Fruit fly (Drosophila melanogaster) whole organism, embryonic: ENCODE results near the gene sdk.

Experiments
- Atf-2 ChIP-seq: fragments of 200-800 bp; sonication (Bioruptor generic); optimal IDR thresholded peaks from 2 replicates; lab custom pipeline; 2016; ENCODE audit warnings: missing biosample characterization, missing genetic modification characterization
- Bteb2 ChIP-seq: fragments of 200-800 bp; sonication (Bioruptor generic); optimal IDR thresholded peaks from 2 replicates; lab custom pipeline; 2016; ENCODE audit warnings: missing biosample characterization, missing genetic modification characterization
- CG10274 ChIP-seq: fragments of 200-800 bp; sonication (Bioruptor generic); optimal IDR thresholded peaks from 3 replicates; lab custom pipeline; 2017; ENCODE audit warnings: missing biosample characterization, mild to moderate bottlenecking, missing genetic modification characterization
- CG10654 ChIP-seq: fragments of 200-800 bp; sonication (Bioruptor generic); optimal IDR thresholded peaks from 2 replicates; lab custom pipeline; 2016; ENCODE audit warnings: missing biosample characterization, missing genetic modification characterization
- CG11093 ChIP-seq: fragments of 200-800 bp; sonication (Bioruptor generic); IDR thresholded peaks from 3 replicates; pipeline ENCODE4 v1.3.6; 2022; ENCODE audit warnings: missing biosample characterization, missing genetic modification characterization
- CG11695 ChIP-seq: fragments of 200-800 bp; sonication (Bioruptor generic); IDR thresholded peaks from 3 replicates; pipeline ENCODE4 v1.3.6; 2022; ENCODE audit warnings: missing biosample characterization, missing genetic modification characterization
- CG13287 ChIP-seq: fragments of 200-800 bp; sonication (Bioruptor generic); IDR thresholded peaks from 2 replicates; pipeline ENCODE4 v1.3.6; 2022; ENCODE audit warnings: missing biosample characterization, missing genetic modification characterization; ENCODE audit not compliant: partially characterized antibody
- CG14014 ChIP-seq: fragments of 200-800 bp; sonication (Bioruptor generic); IDR thresholded peaks from 2 replicates; pipeline ENCODE4 v1.3.6; 2022; ENCODE audit warnings: missing biosample characterization, missing genetic modification characterization
- CG16815 ChIP-seq: fragments of 200-800 bp; sonication (Bioruptor generic); optimal IDR thresholded peaks from 3 replicates; lab custom pipeline; 2017; ENCODE audit warnings: missing biosample characterization, mild to moderate bottlenecking, missing genetic modification characterization
- CG17829 ChIP-seq: fragments of 200-800 bp; optimal IDR thresholded peaks from 2 replicates; lab custom pipeline; 2019; ENCODE audit warnings: missing biosample characterization, mild to moderate bottlenecking, missing genetic modification characterization, moderate library complexity
- CG2120 ChIP-seq: fragments of 200-800 bp; sonication (Bioruptor generic); optimal IDR thresholded peaks from 3 replicates; lab custom pipeline; 2016; ENCODE audit warnings: missing biosample characterization, missing genetic modification characterization
- CG31224 ChIP-seq: fragments of 200-800 bp; sonication (Bioruptor generic); IDR thresholded peaks from 2 replicates; pipeline ENCODE4 v1.3.6; 2022; ENCODE audit warnings: missing biosample characterization, missing genetic modification characterization
- CG3281 ChIP-seq: fragments of 200-800 bp; sonication (Bioruptor generic); optimal IDR thresholded peaks from 3 replicates; lab custom pipeline; 2017; ENCODE audit warnings: missing biosample characterization, mild to moderate bottlenecking, missing genetic modification characterization
- CG34224 ChIP-seq: fragments of 200-800 bp; sonication (Bioruptor generic); IDR thresholded peaks from 3 replicates; pipeline ENCODE4 v1.3.6; 2022; ENCODE audit warnings: missing biosample characterization, missing genetic modification characterization; ENCODE audit not compliant: partially characterized antibody
- CG4282 ChIP-seq: fragments of 200-800 bp; sonication (Bioruptor generic); optimal IDR thresholded peaks from 2 replicates; lab custom pipeline; 2016; ENCODE audit warnings: missing biosample characterization, missing genetic modification characterization
- CG4617 ChIP-seq: fragments of 200-800 bp; sonication (Bioruptor generic); optimal IDR thresholded peaks from 3 replicates; lab custom pipeline; 2016; ENCODE audit warnings: missing biosample characterization, missing genetic modification characterization, borderline replicate concordance
- CG6791 ChIP-seq: fragments of 200-800 bp; sonication (Bioruptor generic); IDR thresholded peaks from 3 replicates; pipeline ENCODE4 v1.3.6; 2022; ENCODE audit warnings: missing biosample characterization, missing genetic modification characterization; ENCODE audit not compliant: partially characterized antibody
- CG8281 ChIP-seq: fragments of 200-800 bp; sonication (Bioruptor generic); optimal IDR thresholded peaks from 2 replicates; lab custom pipeline; 2018; ENCODE audit warnings: missing biosample characterization, mild to moderate bottlenecking, missing genetic modification characterization, moderate library complexity
- CG8765 ChIP-seq: fragments of 200-800 bp; sonication (Bioruptor generic); IDR thresholded peaks from 2 replicates; pipeline ENCODE4 v1.3.6; 2022; ENCODE audit warnings: missing biosample characterization, missing genetic modification characterization
- CG9437 ChIP-seq: fragments of 200-800 bp; sonication (Bioruptor generic); optimal IDR thresholded peaks from 2 replicates; lab custom pipeline; 2018; ENCODE audit warnings: missing biosample characterization, mild to moderate bottlenecking, missing genetic modification characterization
- D ChIP-seq, 2 experiments: fragments of 200-800 bp in 1 of 2; fragments of >200 bp in 1 of 2; sonication (Bioruptor generic) in 1 of 2; optimal IDR thresholded peaks; 2 replicates in 1 of 2; 3 replicates in 1 of 2; lab custom pipeline; 2017; ENCODE audit warnings: mild to moderate bottlenecking in 1 of 2, missing biosample characterization in 1 of 2, missing genetic modification characterization in 1 of 2, missing genetic modification reagents in 1 of 2
- Dfd ChIP-seq, 2 experiments: fragments of >200 bp; optimal IDR thresholded peaks; 2 replicates each; lab custom pipeline; 2017; ENCODE audit warnings: missing biosample characterization in 2 of 2, missing genetic modification characterization in 2 of 2
- HLH4C ChIP-seq: fragments of 200-800 bp; sonication (Bioruptor generic); IDR thresholded peaks from 3 replicates; pipeline ENCODE4 v1.3.6; 2022; ENCODE audit warnings: missing biosample characterization, missing genetic modification characterization; ENCODE audit not compliant: partially characterized antibody
- Optix ChIP-seq: fragments of 200-800 bp; sonication (Bioruptor generic); IDR thresholded peaks from 3 replicates; pipeline ENCODE4 v1.3.6; 2022; ENCODE audit warnings: missing biosample characterization, missing genetic modification characterization
- PHDP ChIP-seq: fragments of 200-800 bp; sonication (Bioruptor generic); optimal IDR thresholded peaks from 3 replicates; lab custom pipeline; 2018; ENCODE audit warnings: missing biosample characterization, mild to moderate bottlenecking, missing genetic modification characterization, moderate library complexity
- Ravus ChIP-seq: fragments of 200-800 bp; sonication (Bioruptor generic); IDR thresholded peaks from 2 replicates; pipeline ENCODE4 v1.3.6; 2022; ENCODE audit warnings: missing biosample characterization, missing genetic modification characterization
- ara ChIP-seq: fragments of 200-800 bp; sonication (Bioruptor generic); IDR thresholded peaks from 2 replicates; pipeline ENCODE4 v1.3.6; 2022; ENCODE audit warnings: missing biosample characterization, missing genetic modification characterization
- bcd ChIP-seq: fragments of 200-800 bp; sonication (Bioruptor generic); optimal IDR thresholded peaks from 2 replicates; lab custom pipeline; 2017; ENCODE audit warnings: missing biosample characterization, mild to moderate bottlenecking, missing genetic modification characterization
- cad ChIP-seq: fragments of >200 bp; optimal IDR thresholded peaks from 2 replicates; lab custom pipeline; 2017; ENCODE audit warnings: missing biosample characterization, missing genetic modification characterization
- danr ChIP-seq: fragments of 200-800 bp; sonication (Bioruptor generic); IDR thresholded peaks from 2 replicates; pipeline ENCODE4 v1.3.6; 2022; ENCODE audit warnings: missing biosample characterization, missing genetic modification characterization
- disco-r ChIP-seq: fragments of 200-800 bp; sonication (Bioruptor generic); optimal IDR thresholded peaks from 2 replicates; lab custom pipeline; 2016; ENCODE audit warnings: missing biosample characterization, missing genetic modification characterization
- dysf ChIP-seq: fragments of 200-800 bp; sonication (Bioruptor generic); IDR thresholded peaks from 3 replicates; pipeline ENCODE4 v1.3.6; 2022; ENCODE audit warnings: missing biosample characterization, missing genetic modification characterization
- h ChIP-seq: fragments of >200 bp; optimal IDR thresholded peaks from 2 replicates; lab custom pipeline; 2017
- insv ChIP-seq, 2 experiments: fragments of 200-800 bp; sonication (Bioruptor generic); optimal IDR thresholded peaks; 3 replicates each; lab custom pipeline; 2016 to 2018; ENCODE audit warnings: missing biosample characterization in 2 of 2, missing genetic modification characterization in 2 of 2
- kah ChIP-seq: fragments of 200-800 bp; sonication (Bioruptor generic); optimal IDR thresholded peaks from 2 replicates; lab custom pipeline; 2018; ENCODE audit warnings: missing biosample characterization, mild to moderate bottlenecking, missing genetic modification characterization
- klu ChIP-seq: fragments of 200-800 bp; sonication (Bioruptor generic); IDR thresholded peaks from 2 replicates; pipeline ENCODE4 v1.3.6; 2022; ENCODE audit warnings: missing biosample characterization, missing genetic modification characterization
- kni ChIP-seq: fragments of 200-800 bp; sonication (Bioruptor generic); optimal IDR thresholded peaks from 3 replicates; lab custom pipeline; 2017; ENCODE audit warnings: mild to moderate bottlenecking, missing biosample characterization, missing genetic modification reagents, missing genetic modification characterization
- lbe ChIP-seq: fragments of 200-800 bp; sonication (Bioruptor generic); optimal IDR thresholded peaks from 2 replicates; lab custom pipeline; 2016; ENCODE audit warnings: missing biosample characterization, mild to moderate bottlenecking, missing genetic modification characterization
- nerfin-2 ChIP-seq: fragments of 200-800 bp; sonication (Bioruptor generic); IDR thresholded peaks from 2 replicates; pipeline ENCODE4 v1.3.6; 2022; ENCODE audit warnings: missing biosample characterization, missing genetic modification characterization; ENCODE audit not compliant: partially characterized antibody
- oc ChIP-seq: fragments of 200-800 bp; sonication (Bioruptor generic); optimal IDR thresholded peaks from 2 replicates; lab custom pipeline; 2018; ENCODE audit warnings: missing biosample characterization, mild to moderate bottlenecking, missing genetic modification characterization, moderate library complexity
- org-1 ChIP-seq: fragments of 200-800 bp; sonication (Bioruptor generic); optimal IDR thresholded peaks from 2 replicates; lab custom pipeline; 2017; ENCODE audit warnings: missing biosample characterization, missing genetic modification characterization
- run ChIP-seq: fragments of 200-800 bp; sonication (Bioruptor generic); optimal IDR thresholded peaks from 3 replicates; lab custom pipeline; 2018; ENCODE audit warnings: missing biosample characterization, mild to moderate bottlenecking, missing genetic modification characterization
- sisA ChIP-seq: fragments of 200-800 bp; sonication (Bioruptor generic); IDR thresholded peaks from 2 replicates; pipeline ENCODE4 v1.3.6; 2022; ENCODE audit warnings: missing biosample characterization, missing genetic modification characterization
- sqz ChIP-seq: fragments of 200-800 bp; sonication (Bioruptor generic); optimal IDR thresholded peaks from 3 replicates; lab custom pipeline; 2018; ENCODE audit warnings: missing biosample characterization, mild to moderate bottlenecking, missing genetic modification characterization
- stc ChIP-seq: fragments of 200-800 bp; sonication (Bioruptor generic); IDR thresholded peaks from 2 replicates; pipeline ENCODE4 v1.3.6; 2022; ENCODE audit warnings: missing biosample characterization, missing genetic modification characterization
- sug ChIP-seq: fragments of 200-800 bp; optimal IDR thresholded peaks from 2 replicates; lab custom pipeline; 2019; ENCODE audit warnings: missing biosample characterization, mild to moderate bottlenecking, missing genetic modification characterization, moderate library complexity
- tna ChIP-seq: fragments of 200-800 bp; sonication (Bioruptor generic); IDR thresholded peaks from 2 replicates; pipeline ENCODE4 v1.3.6; 2022; ENCODE audit warnings: missing biosample characterization, missing genetic modification characterization; ENCODE audit not compliant: partially characterized antibody
- toy ChIP-seq: fragments of 200-800 bp; sonication (Bioruptor generic); IDR thresholded peaks from 2 replicates; pipeline ENCODE4 v1.3.6; 2022; ENCODE audit warnings: missing biosample characterization, missing genetic modification characterization
- vfl ChIP-seq: fragments of 200-800 bp; sonication (Bioruptor generic); optimal IDR thresholded peaks from 2 replicates; lab custom pipeline; 2016; ENCODE audit warnings: missing biosample characterization, missing genetic modification characterization
- zf30C ChIP-seq: fragments of 200-800 bp; sonication (Bioruptor generic); optimal IDR thresholded peaks from 3 replicates; lab custom pipeline; 2018; ENCODE audit warnings: missing biosample characterization, mild to moderate bottlenecking, missing genetic modification characterization
- zfh1 ChIP-seq: fragments of 200-800 bp; sonication (Bioruptor generic); IDR thresholded peaks from 3 replicates; pipeline ENCODE4 v1.3.6; 2022; ENCODE audit warnings: missing biosample characterization, missing genetic modification characterization

The sdk gene

DNA sequence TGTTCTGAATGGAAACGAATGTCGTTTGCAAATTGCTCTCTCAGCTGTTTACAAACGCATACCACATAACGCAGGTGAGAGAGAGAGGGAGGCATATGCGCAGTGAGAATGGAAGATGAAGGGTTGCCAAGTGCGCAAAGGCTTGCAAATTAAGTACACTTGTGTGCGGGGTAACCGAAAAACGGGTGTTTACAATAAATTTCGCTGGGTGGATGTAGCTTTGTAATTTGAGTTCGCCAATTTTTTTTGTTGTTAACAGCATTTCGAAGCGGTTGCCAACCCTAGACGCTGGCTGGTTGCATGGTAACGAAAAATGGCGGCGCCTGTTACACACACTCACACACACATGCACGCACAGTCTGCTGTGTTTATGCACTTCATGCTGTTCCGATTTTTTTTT, 31.7 kb upstream of the sdk start (continued):
- peak; percentile 94 for TF ChIP-seq bcd (GFP tag; lab: Kevin White, UChicago)
- peak; percentile 92 for TF ChIP-seq CG4617 (GFP tag; lab: Kevin White, UChicago)
- TF ChIP-seq ara (GFP tag; lab: Robert Waterston, UW), result peak; percentile 97
- peak; percentile 94 for TF ChIP-seq sqz (GFP tag; lab: Kevin White, UChicago)
- TF ChIP-seq zfh1 (GFP tag; lab: Robert Waterston, UW), result peak; percentile 98
- TF ChIP-seq stc, result peak; percentile 95
- TF ChIP-seq CG4282 (GFP tag; lab: Kevin White, UChicago), result peak; percentile 85
- peak; percentile 96 for TF ChIP-seq PHDP (tag; lab: Kevin White, UChicago)
- peak; percentile 92 for TF ChIP-seq kni (GFP tag; lab: Kevin White, UChicago)
- peak; percentile 98 for TF ChIP-seq dysf (GFP tag; lab: Robert Waterston, UW)
- TF ChIP-seq insv (GFP tag; optimal IDR thresholded peaks at IDR 0.05; lab: Kevin White, UChicago), result peak; percentile 26 to 74
- peak; percentile 83 for TF ChIP-seq CG8765
- TF ChIP-seq CG8281 (tag; lab: Kevin White, UChicago), result peak; percentile 79
- peak; percentile 90 for TF ChIP-seq run (tag; lab: Kevin White, UChicago)
- peak; percentile 90 for TF ChIP-seq Ravus (GFP tag; lab: Robert Waterston, UW)
- TF ChIP-seq kah (GFP tag; lab: Kevin White, UChicago), result peak; percentile 89
- TF ChIP-seq klu (GFP tag; lab: Robert Waterston, UW), result peak; percentile 86
- peak; percentile 95 for TF ChIP-seq CG11695 (GFP tag; lab: Robert Waterston, UW)
- peak; percentile 89 for TF ChIP-seq vfl (GFP tag; lab: Kevin White, UChicago)
- TF ChIP-seq CG17829 (tag; lab: Kevin White, UChicago), result peak; percentile 92
- TF ChIP-seq cad (GFP tag; lab: Kevin White, UChicago), result no peak
- peak; percentile 96 for TF ChIP-seq oc (tag; lab: Kevin White, UChicago)
- peak; percentile 90 for TF ChIP-seq CG16815 (GFP tag; lab: Kevin White, UChicago)
- TF ChIP-seq CG6791 (GFP tag; lab: Robert Waterston, UW), result no peak
- TF ChIP-seq D (optimal IDR thresholded peaks at IDR 0.05; lab: Kevin White, UChicago), result no peak
- TF ChIP-seq D (GFP tag; optimal IDR thresholded peaks at IDR 0.05; lab: Kevin White, UChicago), result peak; percentile 94
- no peak for TF ChIP-seq CG13287 (GFP tag; lab: Robert Waterston, UW)
- peak; percentile 96 for TF ChIP-seq CG14014
- no peak for TF ChIP-seq CG34224 (GFP tag; lab: Robert Waterston, UW)
- TF ChIP-seq CG11093 (GFP tag; lab: Robert Waterston, UW), result peak; percentile 94
- TF ChIP-seq CG10654 (GFP tag; lab: Kevin White, UChicago), result peak; percentile 92
- no peak for TF ChIP-seq nerfin-2 (GFP tag; lab: Robert Waterston, UW)
- peak; percentile 96 for TF ChIP-seq sisA (GFP tag; lab: Robert Waterston, UW)
- peak; percentile 35 for TF ChIP-seq zf30C (GFP tag; lab: Kevin White, UChicago)
- peak; percentile 85 for TF ChIP-seq CG9437 (GFP tag; lab: Kevin White, UChicago)
- 0 out of 2 replicates have a peak, but pooled peaks have one; percentile 17 for TF ChIP-seq tna (GFP tag; lab: Robert Waterston, UW)
- peak; percentile 95 for TF ChIP-seq lbe (GFP tag; lab: Kevin White, UChicago)
- TF ChIP-seq CG10274 (GFP tag; lab: Kevin White, UChicago), result peak; percentile 90
- TF ChIP-seq h, result no peak
- peak; percentile 90 for TF ChIP-seq toy
- TF ChIP-seq danr (GFP tag; lab: Robert Waterston, UW), result peak; percentile 94
- TF ChIP-seq sug (tag; lab: Kevin White, UChicago), result peak; percentile 89
- peak; percentile 91 for TF ChIP-seq Bteb2 (GFP tag; lab: Kevin White, UChicago)
- TF ChIP-seq CG31224 (GFP tag; lab: Robert Waterston, UW), result peak; percentile 90
- peak; percentile 94 for TF ChIP-seq CG3281 (GFP tag; lab: Kevin White, UChicago)
- TF ChIP-seq disco-r (GFP tag; lab: Kevin White, UChicago), result peak; percentile 91
- peak; percentile 41; the same call in 1 of the 3 replicates for TF ChIP-seq HLH4C (GFP tag; lab: Robert Waterston, UW)
- peak; percentile 94 for TF ChIP-seq org-1 (GFP tag; lab: Kevin White, UChicago)
- TF ChIP-seq Atf-2, result peak; percentile 93
- peak; percentile 97 for TF ChIP-seq Optix (GFP tag; lab: Robert Waterston, UW)
- no peak for TF ChIP-seq Dfd (GFP tag; optimal IDR thresholded peaks at IDR 0.05; lab: Kevin White, UChicago)
- peak; percentile 93 for TF ChIP-seq CG2120 (GFP tag; lab: Kevin White, UChicago)
